Fruit fly (Drosophila melanogaster) whole organism, embryonic: Measurements from ENCODE around the gene ATPsyngamma.
A peak's percentile ranks its signal among the peaks of the same experiment; 100 is the strongest.

Source experiments
- Ada2b ChIP-seq: fragments of 200-800 bp; sonication (Bioruptor generic); IDR thresholded peaks from 2 replicates; pipeline ENCODE4 v1.3.6; 2022; ENCODE audit warnings: missing biosample characterization, missing genetic modification characterization
- Aef1 ChIP-seq: fragments of 200-800 bp; sonication (Bioruptor generic); IDR thresholded peaks from 3 replicates; pipeline ENCODE4 v1.3.6; 2022; ENCODE audit warnings: missing biosample characterization, missing genetic modification characterization
- Antp ChIP-seq: fragments of 200-800 bp; sonication (Bioruptor generic); optimal IDR thresholded peaks from 3 replicates; lab custom pipeline; 2016; ENCODE audit warnings: missing biosample characterization, missing genetic modification characterization
- Atf-2 ChIP-seq: fragments of 200-800 bp; sonication (Bioruptor generic); optimal IDR thresholded peaks from 2 replicates; lab custom pipeline; 2016; ENCODE audit warnings: missing biosample characterization, missing genetic modification characterization
- BEAF-32 ChIP-seq: fragments of 200-800 bp; sonication (Bioruptor generic); optimal IDR thresholded peaks from 3 replicates; lab custom pipeline; 2017; ENCODE audit warnings: missing biosample characterization, missing genetic modification characterization, mild to moderate bottlenecking, moderate library complexity, missing genetic modification reagents
- CG10274 ChIP-seq: fragments of 200-800 bp; sonication (Bioruptor generic); optimal IDR thresholded peaks from 3 replicates; lab custom pipeline; 2017; ENCODE audit warnings: missing biosample characterization, mild to moderate bottlenecking, missing genetic modification characterization
- CG10959 ChIP-seq: fragments of 200-800 bp; sonication (Bioruptor generic); IDR thresholded peaks from 2 replicates; pipeline ENCODE4 v1.3.6; 2022; ENCODE audit warnings: missing biosample characterization, missing genetic modification characterization
- CG11504 ChIP-seq: fragments of 200-800 bp; sonication (Bioruptor generic); optimal IDR thresholded peaks from 3 replicates; lab custom pipeline; 2019; ENCODE audit warnings: missing biosample characterization, mild to moderate bottlenecking, missing genetic modification characterization, moderate library complexity
- CG11560 ChIP-seq: fragments of 200-800 bp; sonication (Bioruptor generic); IDR thresholded peaks from 3 replicates; pipeline ENCODE4 v1.3.6; 2022; ENCODE audit warnings: missing biosample characterization, missing genetic modification characterization
- CG11696 ChIP-seq: fragments of 200-800 bp; sonication (Bioruptor generic); IDR thresholded peaks from 2 replicates; pipeline ENCODE4 v1.3.6; 2022; ENCODE audit warnings: missing biosample characterization, missing genetic modification characterization
- CG12391 ChIP-seq: fragments of 200-800 bp; sonication (Bioruptor generic); optimal IDR thresholded peaks from 3 replicates; lab custom pipeline; 2018; ENCODE audit warnings: missing biosample characterization, mild to moderate bottlenecking, missing genetic modification characterization, moderate library complexity
- CG12942 ChIP-seq: fragments of 200-800 bp; sonication (Bioruptor generic); optimal IDR thresholded peaks from 3 replicates; lab custom pipeline; 2016; ENCODE audit warnings: missing biosample characterization, missing genetic modification characterization
- CG13894 ChIP-seq: fragments of 200-800 bp; sonication (Bioruptor generic); optimal IDR thresholded peaks from 3 replicates; lab custom pipeline; 2018; ENCODE audit warnings: missing biosample characterization, mild to moderate bottlenecking, missing genetic modification characterization, moderate library complexity
- CG1529 ChIP-seq: fragments of 200-800 bp; sonication (Bioruptor generic); optimal IDR thresholded peaks from 3 replicates; lab custom pipeline; 2018; ENCODE audit warnings: missing biosample characterization, missing genetic modification characterization
- CG15514 ChIP-seq: fragments of 200-800 bp; sonication (Bioruptor generic); optimal IDR thresholded peaks from 3 replicates; lab custom pipeline; 2017; ENCODE audit warnings: missing biosample characterization, missing genetic modification characterization, mild to moderate bottlenecking, moderate library complexity, missing genetic modification reagents
- CG17612 ChIP-seq: fragments of 200-800 bp; sonication (Bioruptor generic); IDR thresholded peaks from 2 replicates; pipeline ENCODE4 v1.3.6; 2022; ENCODE audit warnings: missing biosample characterization, missing genetic modification characterization
- CG18011 ChIP-seq: fragments of 200-800 bp; sonication (Bioruptor generic); optimal IDR thresholded peaks from 2 replicates; lab custom pipeline; 2017; ENCODE audit warnings: missing biosample characterization, missing genetic modification characterization, mild to moderate bottlenecking, moderate library complexity, missing genotype
- CG18476 ChIP-seq: fragments of 200-800 bp; sonication (Bioruptor generic); optimal IDR thresholded peaks from 2 replicates; lab custom pipeline; 2016; ENCODE audit warnings: missing biosample characterization, mild to moderate bottlenecking, missing genetic modification characterization
- CG31224 ChIP-seq: fragments of 200-800 bp; sonication (Bioruptor generic); IDR thresholded peaks from 2 replicates; pipeline ENCODE4 v1.3.6; 2022; ENCODE audit warnings: missing biosample characterization, missing genetic modification characterization
- CG32772 ChIP-seq: fragments of 200-800 bp; sonication (Bioruptor generic); IDR thresholded peaks from 2 replicates; pipeline ENCODE4 v1.3.6; 2022; ENCODE audit warnings: missing biosample characterization, missing genetic modification characterization
- CG4282 ChIP-seq: fragments of 200-800 bp; sonication (Bioruptor generic); optimal IDR thresholded peaks from 2 replicates; lab custom pipeline; 2016; ENCODE audit warnings: missing biosample characterization, missing genetic modification characterization
- CG4820 ChIP-seq: fragments of 200-800 bp; sonication (Bioruptor generic); optimal IDR thresholded peaks from 3 replicates; lab custom pipeline; 2016; ENCODE audit warnings: missing biosample characterization, missing genetic modification characterization
- CG6689 ChIP-seq: fragments of 200-800 bp; sonication (Bioruptor generic); IDR thresholded peaks from 2 replicates; pipeline ENCODE4 v1.3.6; 2022; ENCODE audit warnings: missing biosample characterization, missing genetic modification characterization
- CG6765 ChIP-seq: fragments of 200-800 bp; sonication (Bioruptor generic); optimal IDR thresholded peaks from 3 replicates; lab custom pipeline; 2017; ENCODE audit warnings: missing biosample characterization, mild to moderate bottlenecking, missing genetic modification characterization
- CG7963 ChIP-seq: fragments of 200-800 bp; sonication (Bioruptor generic); IDR thresholded peaks from 3 replicates; pipeline ENCODE4 v1.3.6; 2022; ENCODE audit warnings: missing biosample characterization, missing genetic modification characterization; ENCODE audit not compliant: partially characterized antibody
- CG8290 ChIP-seq, 3 experiments: fragments of 200-800 bp; sonication (Bioruptor generic); optimal IDR thresholded peaks; 2 replicates each; lab custom pipeline; 2016 to 2019; ENCODE audit warnings: missing biosample characterization in 3 of 3, missing genetic modification characterization in 3 of 3, mild to moderate bottlenecking in 2 of 3, moderate library complexity in 1 of 3
- CG8359 ChIP-seq: fragments of 200-800 bp; sonication (Bioruptor generic); optimal IDR thresholded peaks from 2 replicates; lab custom pipeline; 2017; ENCODE audit warnings: missing biosample characterization, mild to moderate bottlenecking, missing genetic modification characterization, borderline replicate concordance
- CG9437 ChIP-seq: fragments of 200-800 bp; sonication (Bioruptor generic); optimal IDR thresholded peaks from 2 replicates; lab custom pipeline; 2018; ENCODE audit warnings: missing biosample characterization, mild to moderate bottlenecking, missing genetic modification characterization
- Deaf1 ChIP-seq: fragments of 200-800 bp; optimal IDR thresholded peaks from 3 replicates; lab custom pipeline; 2019; ENCODE audit warnings: missing biosample characterization, mild to moderate bottlenecking, missing genetic modification characterization, moderate library complexity
- Fer2 ChIP-seq: fragments of 200-800 bp; sonication (Bioruptor generic); optimal IDR thresholded peaks from 2 replicates; lab custom pipeline; 2018; ENCODE audit warnings: missing biosample characterization, mild to moderate bottlenecking, missing genetic modification characterization, moderate library complexity
- GATAe ChIP-seq: fragments of 200-800 bp; sonication (Bioruptor generic); conservative IDR thresholded peaks from 2 replicates; pipeline ENCODE4 v1.3.6; 2022; ENCODE audit warnings: missing biosample characterization, missing genetic modification characterization
- HLH54F ChIP-seq: fragments of 200-800 bp; sonication (Bioruptor generic); optimal IDR thresholded peaks from 3 replicates; lab custom pipeline; 2016; ENCODE audit warnings: missing biosample characterization, missing genetic modification characterization
- NC2β ChIP-seq: fragments of 200-800 bp; sonication (Bioruptor generic); optimal IDR thresholded peaks from 2 replicates; lab custom pipeline; 2016; ENCODE audit warnings: missing biosample characterization, missing genetic modification characterization
- Pdp1 ChIP-seq, 2 experiments: fragments of 200-800 bp; sonication (Bioruptor generic); optimal IDR thresholded peaks; 3 replicates each; lab custom pipeline; 2016; ENCODE audit warnings: missing biosample characterization in 2 of 2, missing genetic modification characterization in 2 of 2, mild to moderate bottlenecking in 1 of 2, moderate library complexity in 1 of 2
- Poxn ChIP-seq: fragments of 200-800 bp; sonication (Bioruptor generic); IDR thresholded peaks from 2 replicates; pipeline ENCODE4 v1.3.6; 2022; ENCODE audit warnings: missing biosample characterization, missing genetic modification characterization
- Sox100B ChIP-seq: fragments of 200-800 bp; sonication (Bioruptor generic); optimal IDR thresholded peaks from 3 replicates; lab custom pipeline; 2018; ENCODE audit warnings: missing biosample characterization, mild to moderate bottlenecking, missing genetic modification characterization
- chinmo ChIP-seq: fragments of 200-800 bp; sonication (Bioruptor generic); IDR thresholded peaks from 4 replicates; pipeline ENCODE4 v1.3.6; 2022; ENCODE audit warnings: missing biosample characterization, missing genetic modification characterization; ENCODE audit not compliant: partially characterized antibody
- crp ChIP-seq, 2 experiments: fragments of 200-800 bp; sonication (Bioruptor generic); optimal IDR thresholded peaks; 2 replicates in 1 of 2; 3 replicates in 1 of 2; lab custom pipeline; 2017; ENCODE audit warnings: missing biosample characterization in 2 of 2, missing genetic modification characterization in 2 of 2, mild to moderate bottlenecking in 1 of 2, moderate library complexity in 1 of 2
- exex ChIP-seq: fragments of 200-800 bp; sonication (Bioruptor generic); optimal IDR thresholded peaks from 4 replicates; lab custom pipeline; 2018; ENCODE audit warnings: missing biosample characterization, mild to moderate bottlenecking, missing genetic modification characterization, moderate library complexity
- hb ChIP-seq: fragments of 200-800 bp; sonication (Bioruptor generic); IDR thresholded peaks from 3 replicates; pipeline ENCODE4 v1.3.6; 2022; ENCODE audit warnings: missing biosample characterization, missing genetic modification characterization; ENCODE audit not compliant: partially characterized antibody
- kay ChIP-seq: fragments of 200-800 bp; sonication (Bioruptor generic); optimal IDR thresholded peaks from 2 replicates; lab custom pipeline; 2016; ENCODE audit warnings: missing biosample characterization, missing genetic modification characterization
- pfk ChIP-seq: fragments of 200-800 bp; sonication (Bioruptor generic); optimal IDR thresholded peaks from 2 replicates; lab custom pipeline; 2018; ENCODE audit warnings: missing biosample characterization, mild to moderate bottlenecking, missing genetic modification characterization, moderate library complexity
- pum ChIP-seq: fragments of 200-800 bp; sonication (Bioruptor generic); optimal IDR thresholded peaks from 2 replicates; lab custom pipeline; 2016; ENCODE audit warnings: missing biosample characterization, missing genetic modification characterization
- sens-2 ChIP-seq: fragments of 200-800 bp; sonication (Bioruptor generic); IDR thresholded peaks from 2 replicates; pipeline ENCODE4 v1.3.6; 2022; ENCODE audit warnings: missing biosample characterization, missing genetic modification characterization
- sim ChIP-seq: fragments of 200-800 bp; sonication (Bioruptor generic); IDR thresholded peaks from 2 replicates; pipeline ENCODE4 v1.3.6; 2022; ENCODE audit warnings: missing biosample characterization, missing genetic modification characterization
- stc ChIP-seq: fragments of 200-800 bp; sonication (Bioruptor generic); IDR thresholded peaks from 2 replicates; pipeline ENCODE4 v1.3.6; 2022; ENCODE audit warnings: missing biosample characterization, missing genetic modification characterization
- vvl ChIP-seq: fragments of 200-800 bp; sonication (Bioruptor generic); IDR thresholded peaks from 2 replicates; pipeline ENCODE4 v1.3.6; 2022; ENCODE audit warnings: missing biosample characterization, missing genetic modification characterization
- wdn ChIP-seq: fragments of 200-800 bp; sonication (Bioruptor generic); IDR thresholded peaks from 2 replicates; pipeline ENCODE4 v1.3.6; 2022; ENCODE audit warnings: missing biosample characterization, missing genetic modification characterization
- wor ChIP-seq: fragments of 200-800 bp; sonication (Bioruptor generic); IDR thresholded peaks from 2 replicates; pipeline ENCODE4 v1.3.6; 2022; ENCODE audit warnings: missing biosample characterization, missing genetic modification characterization
- yki ChIP-seq: fragments of >200 bp; optimal IDR thresholded peaks from 3 replicates; lab custom pipeline; 2018
- zen2 ChIP-seq: fragments of 200-800 bp; sonication (Bioruptor generic); IDR thresholded peaks from 3 replicates; pipeline ENCODE4 v1.3.6; 2022; ENCODE audit warnings: missing biosample characterization, missing genetic modification characterization; ENCODE audit not compliant: partially characterized antibody

ATPsyngamma gene

DNA sequence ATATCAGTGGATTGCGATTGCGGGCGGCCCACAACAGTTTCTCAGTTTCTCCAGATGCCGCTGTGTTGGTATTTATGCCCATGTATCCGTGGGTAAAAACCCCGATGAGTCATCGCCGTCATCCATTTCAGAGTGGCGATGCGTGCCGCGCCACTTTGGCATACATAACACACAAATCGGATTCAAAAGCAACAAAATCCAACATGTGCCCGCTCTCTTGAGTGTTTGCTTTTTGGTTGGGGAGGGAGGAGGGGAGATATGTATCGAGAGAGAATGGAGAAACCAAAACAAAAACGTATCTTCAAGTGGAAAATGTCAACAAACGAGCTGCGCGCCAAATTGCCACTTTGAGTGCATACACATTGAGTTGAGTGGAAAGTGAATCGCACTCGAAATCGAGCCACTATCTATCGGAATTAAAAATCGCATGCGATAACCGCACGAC, 22.7 kb upstream of the ATPsyngamma start (continued):
- TF ChIP-seq exex (tag; lab: Kevin White, UChicago) (no peak), Deaf1 (tag; lab: Kevin White, UChicago) (peak; percentile 59), CG12391 (tag; lab: Kevin White, UChicago) (no peak), NC2β (GFP tag; lab: Kevin White, UChicago) (no peak), wor (GFP tag; lab: Robert Waterston, UW) (no peak), GATAe (GFP tag; lab: Robert Waterston, UW) (no peak), zen2 (GFP tag; lab: Robert Waterston, UW) (peak; percentile 91; the same call in 2 of the 3 replicates), pum (no peak), CG6689 (no peak), CG11560 (tag; lab: Robert Waterston, UW) (no peak), hb (GFP tag; lab: Robert Waterston, UW) (no peak), CG31224 (GFP tag; lab: Robert Waterston, UW) (no peak), Fer2 (tag; lab: Kevin White, UChicago) (no peak), CG8290 (GFP tag; optimal IDR thresholded peaks at IDR 0.05; lab: Kevin White, UChicago) (no peak), CG8290 (tag; optimal IDR thresholded peaks at IDR 0.05; lab: Kevin White, UChicago) (peak in 1 of 2 experiments; percentile 61), sens-2 (GFP tag; lab: Robert Waterston, UW) (no peak), CG17612 (GFP tag; lab: Robert Waterston, UW) (no peak), CG4820 (GFP tag; lab: Kevin White, UChicago) (no peak), yki (lab: Kevin White, UChicago) (no peak), CG13894 (tag; lab: Kevin White, UChicago) (peak; percentile 69), Pdp1 (GFP tag; optimal IDR thresholded peaks at IDR 0.05; lab: Kevin White, UChicago) (peak in 1 of 2 experiments; percentile 88), CG18476 (GFP tag; lab: Kevin White, UChicago) (no peak), CG32772 (no peak), CG1529 (GFP tag; lab: Kevin White, UChicago) (no peak), CG11504 (no peak), kay (GFP tag; lab: Kevin White, UChicago) (peak; percentile 99), CG4282 (GFP tag; lab: Kevin White, UChicago) (no peak), CG11696 (GFP tag; lab: Robert Waterston, UW) (no peak), CG8359 (GFP tag; lab: Kevin White, UChicago) (no peak), Atf-2 (GFP tag; lab: Kevin White, UChicago) (no peak), vvl (GFP tag; lab: Robert Waterston, UW) (peak; percentile 52; the same call in 1 of the 2 replicates), CG15514 (no peak), Antp (GFP tag; lab: Kevin White, UChicago) (no peak), wdn (GFP tag; lab: Robert Waterston, UW) (no peak), pfk (GFP tag; lab: Kevin White, UChicago) (no peak), CG7963 (GFP tag; lab: Robert Waterston, UW) (no peak), Aef1 (GFP tag; lab: Robert Waterston, UW) (no peak), Poxn (GFP tag; lab: Robert Waterston, UW) (no peak), Ada2b (GFP tag; lab: Robert Waterston, UW) (no peak), chinmo (GFP tag; lab: Robert Waterston, UW) (peak; percentile 99), BEAF-32 (GFP tag; lab: Kevin White, UChicago) (no peak), sim (GFP tag; lab: Robert Waterston, UW) (0 out of 2 replicates have a peak, but pooled peaks have one; percentile 12), Sox100B (GFP tag; lab: Kevin White, UChicago) (no peak), stc (GFP tag; lab: Robert Waterston, UW) (peak; percentile 50; the same call in 1 of the 2 replicates), CG10274 (no peak), HLH54F (GFP tag; lab: Kevin White, UChicago) (no peak), CG9437 (no peak), crp (GFP tag; optimal IDR thresholded peaks at IDR 0.05; lab: Kevin White, UChicago) (no peak), CG6765 (GFP tag; lab: Kevin White, UChicago) (no peak), CG10959 (no peak), CG12942 (GFP tag; lab: Kevin White, UChicago) (no peak), CG18011 (GFP tag; lab: Kevin White, UChicago) (no peak)
